Worm (Caenorhabditis elegans) whole organism, L4 larva: ENCODE results near the gene cwp-1.

Experiments used
- F26F4.8 ChIP-seq: fragments of 200-800 bp; sonication (Bioruptor generic); conservative IDR thresholded peaks from 2 replicates; pipeline ENCODE4 v1.3.6; 2022; ENCODE audit warnings: missing genetic modification characterization, missing compliant biosample characterization
- R02D3.7 ChIP-seq: fragments of 150-350 bp; sonication (generic microtip); optimal IDR thresholded peaks from 3 replicates; lab custom pipeline; 2014; ENCODE audit warnings: missing biosample characterization, missing genetic modification characterization
- T26A8.4 ChIP-seq: fragments of 200-800 bp; sonication (Bioruptor generic); IDR thresholded peaks from 2 replicates; pipeline ENCODE4 v1.3.6; 2022; ENCODE audit warnings: missing genetic modification characterization, missing compliant biosample characterization
- ZK337.2 ChIP-seq: fragments of 200-800 bp; sonication (Bioruptor generic); IDR thresholded peaks from 2 replicates; pipeline ENCODE4 v1.3.6; 2022; ENCODE audit warnings: missing genetic modification reagents, missing genetic modification characterization, missing compliant biosample characterization
- ZK546.5 ChIP-seq, 2 experiments: sonication (generic microtip); optimal IDR thresholded peaks; 2 replicates each; lab custom pipeline; 2017; ENCODE audit warnings: missing biosample characterization in 2 of 2, missing genetic modification characterization in 2 of 2
- arid-1 ChIP-seq: fragments of 200-800 bp; sonication (Bioruptor generic); conservative IDR thresholded peaks from 2 replicates; pipeline ENCODE4 v1.3.6; 2022; ENCODE audit warnings: missing genetic modification reagents, missing genetic modification characterization, missing compliant biosample characterization
- ceh-44 ChIP-seq: fragments of 200-800 bp; sonication (Bioruptor generic); IDR thresholded peaks from 2 replicates; pipeline ENCODE4 v1.3.6; 2022; ENCODE audit warnings: missing genetic modification reagents, missing genetic modification characterization, missing compliant biosample characterization
- ceh-82 ChIP-seq: sonication (generic microtip); optimal IDR thresholded peaks from 2 replicates; lab custom pipeline; 2017; ENCODE audit warnings: missing biosample characterization, missing genetic modification characterization
- ces-1 ChIP-seq: fragments of 150-350 bp; sonication (generic microtip); optimal IDR thresholded peaks from 4 replicates; lab custom pipeline; 2014; ENCODE audit warnings: missing biosample characterization, missing genetic modification reagents, missing genetic modification characterization
- daf-16 ChIP-seq, 3 experiments: sonication (generic microtip); optimal IDR thresholded peaks; 2 replicates each; lab custom pipeline; 2016 to 2017; ENCODE audit warnings: missing genetic modification characterization in 3 of 3, missing genetic modification reagents in 3 of 3, mild to moderate bottlenecking in 2 of 3, missing compliant biosample characterization in 2 of 3, missing biosample characterization in 1 of 3, moderate library complexity in 1 of 3
- dmd-6 ChIP-seq: fragments of 200-800 bp; sonication (Bioruptor generic); IDR thresholded peaks from 2 replicates; pipeline ENCODE4 v1.3.6; 2022; ENCODE audit warnings: missing genetic modification reagents, missing genetic modification characterization, missing compliant biosample characterization
- dpl-1 ChIP-seq: fragments of 150-350 bp; optimal IDR thresholded peaks from 2 replicates; lab custom pipeline; 2014; ENCODE audit warnings: missing biosample characterization, missing genetic modification reagents, missing genetic modification characterization
- duxl-1 ChIP-seq: sonication (generic microtip); optimal IDR thresholded peaks from 2 replicates; lab custom pipeline; 2016; ENCODE audit warnings: mild to moderate bottlenecking, missing genetic modification characterization, moderate library complexity, missing compliant biosample characterization; ENCODE audit not compliant: poor library complexity
- dve-1 ChIP-seq: sonication (generic microtip); optimal IDR thresholded peaks from 2 replicates; lab custom pipeline; 2017; ENCODE audit warnings: antibody characterized with exemption, mild to moderate bottlenecking, missing genetic modification characterization, missing compliant biosample characterization; ENCODE audit not compliant: insufficient read depth
- egl-43 ChIP-seq: fragments of 200-800 bp; sonication (Bioruptor generic); IDR thresholded peaks from 2 replicates; pipeline ENCODE4 v1.3.6; 2022; ENCODE audit warnings: missing genetic modification reagents, missing genetic modification characterization, missing compliant biosample characterization
- fkh-10 ChIP-seq: fragments of 150-350 bp; optimal IDR thresholded peaks from 2 replicates; lab custom pipeline; 2014; ENCODE audit warnings: missing biosample characterization, missing genetic modification reagents, missing genetic modification characterization
- fos-1 ChIP-seq: fragments of 150-350 bp; optimal IDR thresholded peaks from 2 replicates; lab custom pipeline; 2014; ENCODE audit warnings: missing biosample characterization, missing genetic modification characterization
- hif-1 ChIP-seq, 2 experiments: sonication (generic microtip); optimal IDR thresholded peaks; 2 replicates each; lab custom pipeline; 2016 to 2017; ENCODE audit warnings: missing compliant biosample characterization in 2 of 2, missing genetic modification characterization in 2 of 2, missing genetic modification reagents in 2 of 2, missing genotype in 2 of 2, mild to moderate bottlenecking in 1 of 2
- hlh-11 ChIP-seq: fragments of 200-800 bp; sonication (Bioruptor generic); optimal IDR thresholded peaks from 2 replicates; lab custom pipeline; 2018; ENCODE audit warnings: mild to moderate bottlenecking, missing genetic modification characterization, missing compliant biosample characterization
- hlh-30 ChIP-seq: sonication (generic microtip); optimal IDR thresholded peaks from 2 replicates; lab custom pipeline; 2017; ENCODE audit warnings: antibody characterized with exemption, mild to moderate bottlenecking, missing genetic modification characterization, missing compliant biosample characterization; ENCODE audit not compliant: insufficient read depth
- hmg-1.1 ChIP-seq: fragments of 200-800 bp; sonication (Bioruptor generic); IDR thresholded peaks from 2 replicates; pipeline ENCODE4 v1.3.6; 2022; ENCODE audit warnings: missing genetic modification reagents, missing genetic modification characterization, missing compliant biosample characterization
- lin-1 ChIP-seq: fragments of 200-800 bp; sonication (Bioruptor generic); IDR thresholded peaks from 2 replicates; pipeline ENCODE4 v1.3.6; 2022; ENCODE audit warnings: missing genetic modification reagents, missing genetic modification characterization, missing compliant biosample characterization
- lsy-2 ChIP-seq, 2 experiments: fragments of 150-350 bp in 1 of 2; sonication (generic microtip) in 1 of 2; optimal IDR thresholded peaks; 2 replicates each; lab custom pipeline; 2014 to 2017; ENCODE audit warnings: missing biosample characterization in 2 of 2, missing genetic modification characterization in 2 of 2
- madf-9 ChIP-seq: fragments of 200-800 bp; sonication (Bioruptor generic); conservative IDR thresholded peaks from 2 replicates; pipeline ENCODE4 v1.3.6; 2022; ENCODE audit warnings: missing genetic modification reagents, missing genetic modification characterization, missing compliant biosample characterization
- mdl-1 ChIP-seq, 2 experiments: fragments of 150-350 bp in 1 of 2; sonication (generic microtip) in 1 of 2; optimal IDR thresholded peaks; 2 replicates each; lab custom pipeline; 2014 to 2017; ENCODE audit warnings: missing biosample characterization in 2 of 2, missing genetic modification characterization in 2 of 2
- mdt-29 ChIP-seq: fragments of 200-800 bp; sonication (Bioruptor generic); IDR thresholded peaks from 2 replicates; pipeline ENCODE4 v1.3.6; 2022; ENCODE audit warnings: missing genetic modification reagents, missing genetic modification characterization, missing compliant biosample characterization
- mep-1 ChIP-seq: fragments of 150-350 bp; sonication (generic microtip); optimal IDR thresholded peaks from 3 replicates; lab custom pipeline; 2014; ENCODE audit warnings: missing biosample characterization, missing genetic modification characterization
- mxl-3 ChIP-seq: fragments of 200-800 bp; sonication (Bioruptor generic); optimal IDR thresholded peaks from 2 replicates; lab custom pipeline; 2018; ENCODE audit warnings: mild to moderate bottlenecking, missing genetic modification characterization, missing compliant biosample characterization
- nhr-102 ChIP-seq: sonication (generic microtip); optimal IDR thresholded peaks from 2 replicates; lab custom pipeline; 2016; ENCODE audit warnings: mild to moderate bottlenecking, missing genetic modification characterization, moderate library complexity, missing compliant biosample characterization
- nhr-11 ChIP-seq: fragments of 150-350 bp; optimal IDR thresholded peaks from 2 replicates; lab custom pipeline; 2014; ENCODE audit warnings: missing biosample characterization, missing genetic modification characterization
- nhr-28 ChIP-seq: fragments of 150-350 bp; optimal IDR thresholded peaks from 2 replicates; lab custom pipeline; 2014; ENCODE audit warnings: missing biosample characterization, missing genetic modification characterization
- nhr-48 ChIP-seq: sonication (generic microtip); optimal IDR thresholded peaks from 2 replicates; lab custom pipeline; 2016; ENCODE audit warnings: mild to moderate bottlenecking, missing genetic modification characterization, missing compliant biosample characterization
- nhr-6 ChIP-seq: fragments of 150-350 bp; optimal IDR thresholded peaks from 2 replicates; lab custom pipeline; 2014; ENCODE audit warnings: missing biosample characterization, missing genetic modification characterization
- pha-4 ChIP-seq, 2 experiments: fragments of 150-350 bp in 1 of 2; fragments of 200-800 bp in 1 of 2; sonication (Bioruptor generic) in 1 of 2; IDR thresholded peaks in 1 of 2; optimal IDR thresholded peaks in 1 of 2; 2 replicates each; pipeline versions ENCODE4 v1.3.6 to Lab custom; 2014 to 2022; ENCODE audit warnings: missing genetic modification characterization in 2 of 2, missing genetic modification reagents in 2 of 2, missing biosample characterization in 1 of 2, missing compliant biosample characterization in 1 of 2
- php-3 ChIP-seq: fragments of 200-800 bp; sonication (Bioruptor generic); IDR thresholded peaks from 2 replicates; pipeline ENCODE4 v1.3.6; 2022; ENCODE audit warnings: missing genetic modification reagents, missing genetic modification characterization, missing compliant biosample characterization
- pqm-1 ChIP-seq: sonication (generic microtip); optimal IDR thresholded peaks from 2 replicates; lab custom pipeline; 2017; ENCODE audit warnings: missing biosample characterization, missing genetic modification characterization
- rbr-2 ChIP-seq: sonication (generic microtip); optimal IDR thresholded peaks from 2 replicates; lab custom pipeline; 2016; ENCODE audit warnings: missing genotype, missing genetic modification characterization, missing compliant biosample characterization
- saeg-2 ChIP-seq: fragments of 200-800 bp; sonication (Bioruptor generic); IDR thresholded peaks from 2 replicates; pipeline ENCODE4 v1.3.6; 2022; ENCODE audit warnings: missing genetic modification reagents, missing genetic modification characterization, missing compliant biosample characterization
- snpc-1.2 ChIP-seq: fragments of 200-800 bp; sonication (Bioruptor generic); IDR thresholded peaks from 2 replicates; pipeline ENCODE4 v1.3.6; 2022; ENCODE audit warnings: missing genetic modification reagents, missing genetic modification characterization, missing compliant biosample characterization
- spr-3 ChIP-seq: fragments of 200-800 bp; sonication (Bioruptor generic); optimal IDR thresholded peaks from 2 replicates; lab custom pipeline; 2018; ENCODE audit warnings: mild to moderate bottlenecking, missing genetic modification characterization, missing compliant biosample characterization
- unc-130 ChIP-seq: sonication (generic microtip); optimal IDR thresholded peaks from 2 replicates; lab custom pipeline; 2016; ENCODE audit warnings: missing genetic modification reagents, missing genetic modification characterization, missing compliant biosample characterization
- unc-62 ChIP-seq, 3 experiments: fragments of 150-350 bp in 1 of 3; sonication (generic microtip); optimal IDR thresholded peaks in 2 of 3; peaks in 1 of 3; 1 replicate in 1 of 3; 2 replicates in 2 of 3; lab custom pipeline; 2014 to 2017; ENCODE audit warnings: missing biosample characterization in 3 of 3, missing genetic modification characterization in 3 of 3, missing genetic modification reagents in 3 of 3, missing genotype in 1 of 3
- vab-7 ChIP-seq: fragments of 200-800 bp; sonication (Bioruptor generic); IDR thresholded peaks from 2 replicates; pipeline ENCODE4 v1.3.6; 2022; ENCODE audit warnings: missing genetic modification reagents, missing genetic modification characterization, missing compliant biosample characterization
- zfp-3 ChIP-seq: fragments of 200-800 bp; sonication (Bioruptor generic); conservative IDR thresholded peaks from 2 replicates; pipeline ENCODE4 v1.3.6; 2022; ENCODE audit warnings: missing genetic modification reagents, missing genetic modification characterization, missing compliant biosample characterization
- zip-2 ChIP-seq: fragments of 150-350 bp; optimal IDR thresholded peaks from 2 replicates; lab custom pipeline; 2014; ENCODE audit warnings: missing biosample characterization, missing genetic modification characterization
- ztf-11 ChIP-seq: fragments of 150-350 bp; optimal IDR thresholded peaks from 2 replicates; lab custom pipeline; 2014; ENCODE audit warnings: missing biosample characterization, missing genetic modification characterization
- ztf-7 ChIP-seq: fragments of 150-350 bp; optimal IDR thresholded peaks from 2 replicates; lab custom pipeline; 2014; ENCODE audit warnings: missing biosample characterization, missing genetic modification characterization

The cwp-1 gene

ce11 chrV:4826710-4827380, 14.2 kb downstream of the cwp-1 start, which contains the start of the genes hsp-6 and C37H5.5:
TSS of gene hsp-6 (minus strand) at chrV:4826760.
TSS of gene C37H5.5 (plus strand) at chrV:4827360.
- TF ChIP-seq nhr-11: peak; percentile 18
- peak; percentile 59 for TF ChIP-seq nhr-102 (tag; lab: Kevin White, UChicago)
- TF ChIP-seq saeg-2 (GFP tag; lab: Robert Waterston, UW): no peak
- TF ChIP-seq pha-4 (GFP tag; IDR thresholded peaks at IDR 0.05; lab: Robert Waterston, UW): peak; percentile 70
- no peak for TF ChIP-seq pha-4 (tag; optimal IDR thresholded peaks at IDR 0.05; lab: Kevin White, UChicago)
- TF ChIP-seq ztf-11 (tag; lab: Kevin White, UChicago): no peak
- TF ChIP-seq lin-1: no peak
- peak; percentile 78 for TF ChIP-seq nhr-28 (tag; lab: Kevin White, UChicago)
- TF ChIP-seq ztf-7: peak; percentile 27
- TF ChIP-seq vab-7 (GFP tag; lab: Robert Waterston, UW): 0 out of 2 replicates have a peak, but pooled peaks have one; percentile 36
- peak in 1 of 2 experiments; percentile 76 for TF ChIP-seq hif-1 (tag; optimal IDR thresholded peaks at IDR 0.05; lab: Kevin White, UChicago)
- TF ChIP-seq mep-1 (tag; lab: Kevin White, UChicago): peak; percentile 92
- TF ChIP-seq zip-2 (tag; lab: Kevin White, UChicago): no peak
- peak in 1 of 2 experiments; percentile 36 for TF ChIP-seq unc-62 (GFP tag; optimal IDR thresholded peaks at IDR 0.05 in 1 of 2; lab: Kevin White, UChicago)
- TF ChIP-seq unc-62 (tag; optimal IDR thresholded peaks at IDR 0.05; lab: Kevin White, UChicago): no peak
- peak; percentile 24 for TF ChIP-seq mxl-3 (GFP tag; lab: Kevin White, UChicago)
- TF ChIP-seq snpc-1.2 (GFP tag; lab: Robert Waterston, UW): no peak
- TF ChIP-seq rbr-2 (tag; lab: Kevin White, UChicago): peak; percentile 75
- peak; percentile 68 for TF ChIP-seq T26A8.4 (GFP tag; lab: Robert Waterston, UW)
- TF ChIP-seq ceh-82: no peak
- peak; percentile 87 for TF ChIP-seq hlh-11
- peak in 1 of 2 experiments; percentile 78 for TF ChIP-seq mdl-1 (tag; optimal IDR thresholded peaks at IDR 0.05; lab: Kevin White, UChicago)
- TF ChIP-seq egl-43 (GFP tag; lab: Robert Waterston, UW): no peak
- TF ChIP-seq ZK546.5 (tag; optimal IDR thresholded peaks at IDR 0.05; lab: Kevin White, UChicago): no peak
- TF ChIP-seq ZK337.2 (GFP tag; lab: Robert Waterston, UW): 0 out of 2 replicates have a peak, but pooled peaks have one; percentile 18
- TF ChIP-seq unc-130 (GFP tag; lab: Kevin White, UChicago): peak; percentile 73
- peak; percentile 23; the same call in 1 of the 2 replicates for TF ChIP-seq ceh-44
- TF ChIP-seq dve-1 (tag; lab: Kevin White, UChicago): peak; percentile 92
- no peak for TF ChIP-seq R02D3.7 (tag; lab: Kevin White, UChicago)
- TF ChIP-seq mdt-29 (GFP tag; lab: Robert Waterston, UW): peak; percentile 91
- TF ChIP-seq pqm-1 (tag; lab: Kevin White, UChicago): no peak
- TF ChIP-seq zfp-3 (GFP tag; lab: Robert Waterston, UW): peak; percentile 41; the same call in 1 of the 2 replicates
- peak in 1 of 2 experiments; percentile 24 for TF ChIP-seq daf-16 (GFP tag; optimal IDR thresholded peaks at IDR 0.05; lab: Kevin White, UChicago)
- peak; percentile 56 for TF ChIP-seq daf-16 (tag; optimal IDR thresholded peaks at IDR 0.05; lab: Kevin White, UChicago)
- TF ChIP-seq madf-9 (GFP tag; lab: Robert Waterston, UW): 0 out of 2 replicates have a peak, but pooled peaks have one; percentile 25
- TF ChIP-seq F26F4.8 (GFP tag; lab: Robert Waterston, UW): no peak
- peak; percentile 99 for TF ChIP-seq hlh-30 (tag; lab: Kevin White, UChicago)
- TF ChIP-seq nhr-48 (tag; lab: Kevin White, UChicago): peak; percentile 50
- TF ChIP-seq spr-3 (GFP tag; lab: Kevin White, UChicago): peak; percentile 7
- peak; percentile 69 for TF ChIP-seq dpl-1 (GFP tag; lab: Kevin White, UChicago)
- TF ChIP-seq php-3 (GFP tag; lab: Robert Waterston, UW): 0 out of 2 replicates have a peak, but pooled peaks have one; percentile 29
- peak; percentile 59; the same call in 1 of the 2 replicates for TF ChIP-seq arid-1
- peak; percentile 40 for TF ChIP-seq duxl-1 (tag; lab: Kevin White, UChicago)
- TF ChIP-seq hmg-1.1: peak; percentile 76
- TF ChIP-seq nhr-6 (tag; lab: Kevin White, UChicago): peak; percentile 88
- TF ChIP-seq ces-1 (GFP tag; lab: Kevin White, UChicago): no peak
- TF ChIP-seq lsy-2 (tag; optimal IDR thresholded peaks at IDR 0.05; lab: Kevin White, UChicago): peak; percentile 54 to 93
- peak; percentile 69 for TF ChIP-seq dmd-6 (GFP tag; lab: Robert Waterston, UW)
- TF ChIP-seq fos-1: no peak
- peak; percentile 73 for TF ChIP-seq fkh-10 (GFP tag; lab: Kevin White, UChicago)
